Fruit fly (Drosophila melanogaster): ENCODE measurements around the gene CG10472.

Gene CG10472

dm6 chr3L:6085157-6085556 lies 22.4 kb upstream of the CG10472 start (continued):
- TF ChIP-seq Rfx (GFP tag; IDR thresholded peaks at IDR 0.05), result no peak
- TF ChIP-seq lab (GFP tag; optimal IDR thresholded peaks at IDR 0.05), result peak; percentile 7
- peak; percentile 63 for TF ChIP-seq CG2678 (tag; optimal IDR thresholded peaks at IDR 0.05)
- TF ChIP-seq CG6765 (GFP tag; optimal IDR thresholded peaks at IDR 0.05), result no peak
- TF ChIP-seq CG12071 (GFP tag; optimal IDR thresholded peaks at IDR 0.05), result no peak
- peak; percentile 50 for TF ChIP-seq CG7839 (tag; optimal IDR thresholded peaks at IDR 0.05)
- peak; percentile 20 for TF ChIP-seq CG3281 (GFP tag; optimal IDR thresholded peaks at IDR 0.05)
- no peak for TF ChIP-seq Awh (GFP tag; IDR thresholded peaks at IDR 0.05)
- TF ChIP-seq br (optimal IDR thresholded peaks at IDR 0.05), result no peak
- TF ChIP-seq ro (GFP tag; IDR thresholded peaks at IDR 0.05), result no peak
- TF ChIP-seq PHDP (tag; optimal IDR thresholded peaks at IDR 0.05), result peak; percentile 29
- TF ChIP-seq CG31441 (GFP tag; IDR thresholded peaks at IDR 0.05), result peak; percentile 55; the same call in 1 of the 2 replicates

dm6 chr3L:6084446-6084845 lies 21.7 kb upstream of the CG10472 start:
- TF ChIP-seq jumu (GFP tag; optimal IDR thresholded peaks at IDR 0.05) (no peak), Drgx (GFP tag; IDR thresholded peaks at IDR 0.05) (peak; percentile 54; the same call in 1 of the 2 replicates), CG3838 (GFP tag; optimal IDR thresholded peaks at IDR 0.05) (no peak), CG17359 (tag; optimal IDR thresholded peaks at IDR 0.05) (no peak), Ptx1 (GFP tag; IDR thresholded peaks at IDR 0.05) (0 out of 2 replicates have a peak, but pooled peaks have one; percentile 12), CG9797 (GFP tag; optimal IDR thresholded peaks at IDR 0.05) (no peak), slbo (GFP tag; IDR thresholded peaks at IDR 0.05) (0 out of 2 replicates have a peak, but pooled peaks have one; percentile 1), lov (optimal IDR thresholded peaks at IDR 0.05) (no peak), lov (GFP tag; IDR thresholded peaks at IDR 0.05) (no peak), crp (GFP tag; optimal IDR thresholded peaks at IDR 0.05) (no peak), CG31441 (GFP tag; IDR thresholded peaks at IDR 0.05) (no peak), gem (tag; optimal IDR thresholded peaks at IDR 0.05) (peak; percentile 45), Dll (GFP tag; IDR thresholded peaks at IDR 0.05; ENCODE audit: partially characterized antibody) (no peak), CG11504 (tag; optimal IDR thresholded peaks at IDR 0.05) (peak; percentile 27), CG5180 (GFP tag; optimal IDR thresholded peaks at IDR 0.05) (no peak)

dm6 chr3L:6082561-6082960 lies 19.9 kb upstream of the CG10472 start, which contains the start of gene CG13293:
Gene CG13293, plus strand, starts transcription at chr3L:6082883.
- TF ChIP-seq stwl (tag; optimal IDR thresholded peaks at IDR 0.05), result peak; percentile 28
- TF ChIP-seq CG8478 (optimal IDR thresholded peaks at IDR 0.05), result no peak
- 0 out of 2 replicates have a peak, but pooled peaks have one; percentile 11 for TF ChIP-seq Rfx (GFP tag; IDR thresholded peaks at IDR 0.05)
- TF ChIP-seq Dref (GFP tag; IDR thresholded peaks at IDR 0.05), result 0 out of 2 replicates have a peak, but pooled peaks have one; percentile 14
- TF ChIP-seq Rx (GFP tag; IDR thresholded peaks at IDR 0.05), result peak; percentile 24; the same call in 1 of the 2 replicates
- TF ChIP-seq trh (GFP tag; optimal IDR thresholded peaks at IDR 0.05), result no peak
- TF ChIP-seq CG10979 (tag; optimal IDR thresholded peaks at IDR 0.05), result peak; percentile 16
- TF ChIP-seq CG6175 (GFP tag; IDR thresholded peaks at IDR 0.05), result no peak
- peak; percentile 61 for TF ChIP-seq Myb (GFP tag; optimal IDR thresholded peaks at IDR 0.05)
- TF ChIP-seq CTCF (GFP tag; optimal IDR thresholded peaks at IDR 0.05), result peak; percentile 93
- TF ChIP-seq z (GFP tag; IDR thresholded peaks at IDR 0.05), result no peak
- no peak for TF ChIP-seq CG12219 (GFP tag; optimal IDR thresholded peaks at IDR 0.05)
- 0 out of 3 replicates have a peak, but pooled peaks have one; percentile 16 for TF ChIP-seq CG7357 (GFP tag; IDR thresholded peaks at IDR 0.05)
- peak; percentile 100 for TF ChIP-seq onecut (GFP tag; IDR thresholded peaks at IDR 0.05)
- peak; percentile 32; the same call in 1 of the 2 replicates for TF ChIP-seq vvl (GFP tag; IDR thresholded peaks at IDR 0.05)
- peak; percentile 50 for TF ChIP-seq YL-1 (GFP tag; optimal IDR thresholded peaks at IDR 0.05)
- no peak for TF ChIP-seq sna (GFP tag; IDR thresholded peaks at IDR 0.05; ENCODE audit: partially characterized antibody)
- peak; percentile 63 for TF ChIP-seq pzg (GFP tag; optimal IDR thresholded peaks at IDR 0.05)
- peak; percentile 27 for TF ChIP-seq CG1603 (tag; optimal IDR thresholded peaks at IDR 0.05)
- peak; percentile 18 for TF ChIP-seq CG13775 (GFP tag; optimal IDR thresholded peaks at IDR 0.05)
- TF ChIP-seq btn (GFP tag; optimal IDR thresholded peaks at IDR 0.05), result no peak
- TF ChIP-seq sqz (GFP tag; optimal IDR thresholded peaks at IDR 0.05), result peak; percentile 69
- peak; percentile 97 for TF ChIP-seq seq (GFP tag; IDR thresholded peaks at IDR 0.05)
- TF ChIP-seq Med (GFP tag), result peak; percentile 63
- TF ChIP-seq en (GFP tag; optimal IDR thresholded peaks at IDR 0.05), result no peak
- 0 out of 2 replicates have a peak, but pooled peaks have one; percentile 21 for TF ChIP-seq NFAT (GFP tag; IDR thresholded peaks at IDR 0.05)

Data from whole organism, embryonic.